Worm (Caenorhabditis elegans): ENCODE results near the gene kin-20.

The kin-20 gene

ce11 chrX:15297396-15297827 is 19.8 kb upstream of the kin-20 start:
- TF ChIP-seq lsy-12 (tag; optimal IDR thresholded peaks at IDR 0.05) (peak; percentile 71), nhr-77 (tag; optimal IDR thresholded peaks at IDR 0.05) (peak; percentile 53), nhr-43 (tag; optimal IDR thresholded peaks at IDR 0.05; ENCODE audit: poor library complexity, severe bottlenecking) (peak; percentile 45), pqm-1 (tag; optimal IDR thresholded peaks at IDR 0.05) (peak; percentile 25), snpc-4 (tag; optimal IDR thresholded peaks at IDR 0.05) (peak; percentile 28), egl-27 (tag; optimal IDR thresholded peaks at IDR 0.05) (peak; percentile 7), hmg-11 (tag; optimal IDR thresholded peaks at IDR 0.05) (no peak), tbx-2 (tag; optimal IDR thresholded peaks at IDR 0.05) (peak; percentile 7), elt-2 (tag; optimal IDR thresholded peaks at IDR 0.05) (peak; percentile 36), lin-15B (tag; optimal IDR thresholded peaks at IDR 0.05) (no peak), aly-2 (tag; optimal IDR thresholded peaks at IDR 0.05) (no peak), nhr-23 (tag; optimal IDR thresholded peaks at IDR 0.05) (peak; percentile 36), nhr-25 (tag; optimal IDR thresholded peaks at IDR 0.05) (peak; percentile 15), nfya-1 (tag; optimal IDR thresholded peaks at IDR 0.05; ENCODE audit: insufficient read depth) (peak; percentile 11)

DNA sequence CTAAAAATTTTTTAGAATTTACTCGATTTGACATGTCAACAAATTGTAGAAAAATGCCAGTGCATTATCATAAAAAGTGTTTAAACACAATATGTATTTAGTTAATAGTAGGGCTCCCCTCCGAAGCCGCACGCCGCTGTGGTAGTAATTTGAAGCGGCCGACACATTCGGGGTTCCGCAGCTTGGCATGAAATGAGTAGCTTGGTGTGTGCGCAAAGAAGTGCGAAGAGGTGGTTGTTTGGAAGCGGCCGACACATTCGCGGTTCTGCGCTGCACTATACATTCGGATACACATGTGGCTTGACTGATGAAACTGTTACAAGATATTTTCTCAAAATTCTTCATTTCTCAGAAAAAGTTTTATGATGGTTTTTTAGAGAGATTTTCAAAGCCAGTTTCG is 8.0 kb upstream of the kin-20 start:
- TF ChIP-seq snpc-4 (tag; optimal IDR thresholded peaks at IDR 0.05) = peak; percentile 76
- no peak for TF ChIP-seq nhr-28 (tag; optimal IDR thresholded peaks at IDR 0.05)
- no peak for TF ChIP-seq mml-1 (tag; optimal IDR thresholded peaks at IDR 0.05)
- peak; percentile 18 for TF ChIP-seq lsy-12 (tag; optimal IDR thresholded peaks at IDR 0.05)
- no peak for TF ChIP-seq aly-2 (tag; optimal IDR thresholded peaks at IDR 0.05)
- TF ChIP-seq ama-1 (optimal IDR thresholded peaks at IDR 0.05) = no peak
- no peak for TF ChIP-seq lin-39 (tag; optimal IDR thresholded peaks at IDR 0.05)
- TF ChIP-seq ztf-11 (tag; optimal IDR thresholded peaks at IDR 0.05) = no peak
- no peak for TF ChIP-seq hmg-11 (tag; optimal IDR thresholded peaks at IDR 0.05)

DNA sequence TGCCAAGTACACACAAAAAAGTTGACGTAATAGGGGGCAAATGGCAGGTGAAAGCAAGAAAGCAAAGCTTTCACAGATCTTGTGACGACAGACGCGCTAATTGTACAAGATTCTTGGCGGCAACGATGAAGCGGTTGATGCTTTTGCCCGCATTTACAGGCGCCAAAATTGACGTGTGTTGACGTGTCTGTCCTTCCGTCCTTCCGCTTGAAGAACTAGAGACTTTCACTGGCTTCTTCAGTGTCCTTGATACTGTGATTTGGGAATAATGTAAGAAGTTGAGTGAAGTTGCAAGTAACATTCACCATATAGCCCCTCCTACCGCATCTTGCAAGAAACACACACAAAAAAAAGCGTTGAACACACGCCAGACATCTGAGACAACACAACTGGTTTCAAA is 6.2 kb upstream of the kin-20 start, which contains the start of gene jud-4:
Gene jud-4, plus strand, starts transcription at position 376 of the 400 bp plus-strand sequence.
- TF ChIP-seq nhr-25 (tag; optimal IDR thresholded peaks at IDR 0.05) = peak; percentile 93
- no peak for TF ChIP-seq pqm-1 (tag; optimal IDR thresholded peaks at IDR 0.05)

- TF ChIP-seq egl-5 (tag; optimal IDR thresholded peaks at IDR 0.05) = peak; percentile 24
- peak; percentile 30 for TF ChIP-seq hmg-11 (tag; optimal IDR thresholded peaks at IDR 0.05)
- no peak for TF ChIP-seq lsy-12 (tag; optimal IDR thresholded peaks at IDR 0.05)
- peak; percentile 63 for TF ChIP-seq nhr-23 (tag; optimal IDR thresholded peaks at IDR 0.05)
- TF ChIP-seq nhr-25 (tag; optimal IDR thresholded peaks at IDR 0.05) = peak; percentile 60
- TF ChIP-seq egl-27 (tag; optimal IDR thresholded peaks at IDR 0.05) = peak; percentile 4
- peak; percentile 45 for TF ChIP-seq nfya-1 (tag; optimal IDR thresholded peaks at IDR 0.05; ENCODE audit: insufficient read depth)
- no peak for TF ChIP-seq daf-12 (tag; optimal IDR thresholded peaks at IDR 0.05)
- peak; percentile 33 for TF ChIP-seq elt-2 (tag; optimal IDR thresholded peaks at IDR 0.05)
- peak; percentile 88 for TF ChIP-seq lin-39 (tag; optimal IDR thresholded peaks at IDR 0.05)
- peak; percentile 79 for TF ChIP-seq pha-4 (tag; optimal IDR thresholded peaks at IDR 0.05)
- TF ChIP-seq pqm-1 (tag; optimal IDR thresholded peaks at IDR 0.05) = peak; percentile 23
- no peak for TF ChIP-seq ceh-28 (tag; optimal IDR thresholded peaks at IDR 0.05)
Observed at ce11 chrX:15281248-15281647, 3.7 kb upstream of the kin-20 start.

DNA sequence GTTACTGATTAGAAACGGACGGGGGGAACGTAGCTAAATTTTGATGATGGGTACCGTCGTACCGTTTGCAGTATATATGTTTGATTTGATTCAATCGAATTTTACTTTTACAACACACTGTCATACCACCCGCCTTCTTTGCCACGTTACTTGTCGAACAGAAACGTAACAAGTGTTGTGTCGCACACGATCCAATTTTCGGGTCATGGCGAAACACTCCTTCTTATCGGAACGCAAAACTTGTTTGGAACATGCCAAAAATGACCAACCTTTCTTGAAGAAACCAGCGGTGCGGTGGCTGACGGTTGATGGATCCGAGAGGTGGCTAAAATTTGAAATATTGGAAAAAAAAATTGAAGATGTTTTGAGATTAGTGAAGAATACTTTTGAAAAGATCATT is 2.8 kb upstream of the kin-20 start:
- TF ChIP-seq nhr-25 (tag; optimal IDR thresholded peaks at IDR 0.05) = peak; percentile 68
- TF ChIP-seq pha-4 (tag; optimal IDR thresholded peaks at IDR 0.05) = no peak
- TF ChIP-seq nhr-23 (tag; optimal IDR thresholded peaks at IDR 0.05) = peak; percentile 62

DNA sequence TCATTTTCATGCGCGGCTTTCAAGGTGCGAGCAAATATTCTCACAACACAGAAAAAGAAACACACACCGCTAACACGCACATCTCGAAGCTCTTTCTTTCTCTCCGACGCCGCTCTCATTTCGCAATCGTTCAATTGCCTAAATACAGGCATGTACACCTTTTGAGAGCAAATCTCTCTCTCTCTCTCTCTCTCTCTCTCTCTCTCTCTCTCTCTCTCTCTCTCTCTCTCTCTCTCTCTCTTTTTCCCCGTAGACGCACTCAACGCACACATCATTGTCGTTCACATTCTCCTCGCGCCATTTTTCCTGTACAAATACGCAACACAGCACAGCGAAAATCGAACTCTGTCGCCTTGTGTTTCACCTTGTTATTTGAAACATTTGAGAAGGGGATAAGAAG is 1.7 kb upstream of the kin-20 start:
- no peak for TF ChIP-seq nhr-237 (tag; optimal IDR thresholded peaks at IDR 0.05)
- no peak for TF ChIP-seq aly-2 (tag; optimal IDR thresholded peaks at IDR 0.05)
- no peak for TF ChIP-seq nhr-11 (tag; optimal IDR thresholded peaks at IDR 0.05)
- no peak for TF ChIP-seq sea-2 (GFP tag; optimal IDR thresholded peaks at IDR 0.05)
- no peak for TF ChIP-seq ztf-11 (tag; optimal IDR thresholded peaks at IDR 0.05)
- no peak for TF ChIP-seq nfya-1 (tag; optimal IDR thresholded peaks at IDR 0.05; ENCODE audit: insufficient read depth)
- peak; percentile 80 for TF ChIP-seq pha-4 (tag; optimal IDR thresholded peaks at IDR 0.05)
- no peak for TF ChIP-seq unc-39 (tag; optimal IDR thresholded peaks at IDR 0.05)
- no peak for TF ChIP-seq lsy-12 (tag; optimal IDR thresholded peaks at IDR 0.05)
- no peak for TF ChIP-seq ceh-9 (tag; optimal IDR thresholded peaks at IDR 0.05)
- TF ChIP-seq ZK546.5 (tag; optimal IDR thresholded peaks at IDR 0.05) = no peak
- no peak for TF ChIP-seq zag-1 (tag; optimal IDR thresholded peaks at IDR 0.05)
- TF ChIP-seq nhr-28 (tag; optimal IDR thresholded peaks at IDR 0.05) = no peak
- TF ChIP-seq nhr-43 (tag; optimal IDR thresholded peaks at IDR 0.05; ENCODE audit: poor library complexity, severe bottlenecking) = no peak
- TF ChIP-seq mml-1 (tag; optimal IDR thresholded peaks at IDR 0.05) = no peak
- TF ChIP-seq ceh-82 (tag; optimal IDR thresholded peaks at IDR 0.05) = no peak
- no peak for TF ChIP-seq snpc-4 (tag; optimal IDR thresholded peaks at IDR 0.05)
- TF ChIP-seq elt-1 (tag; optimal IDR thresholded peaks at IDR 0.05) = no peak
- TF ChIP-seq unc-62 (GFP tag; optimal IDR thresholded peaks at IDR 0.05) = no peak
- no peak for TF ChIP-seq R02D3.7 (tag; optimal IDR thresholded peaks at IDR 0.05)
- TF ChIP-seq fkh-2 (tag; optimal IDR thresholded peaks at IDR 0.05) = no peak
- no peak for TF ChIP-seq nhr-12 (tag; optimal IDR thresholded peaks at IDR 0.05)
- TF ChIP-seq lin-39 (tag; optimal IDR thresholded peaks at IDR 0.05) = no peak
- no peak for TF ChIP-seq egl-27 (tag; optimal IDR thresholded peaks at IDR 0.05)
- TF ChIP-seq nhr-67 (tag; optimal IDR thresholded peaks at IDR 0.05) = no peak
- no peak for TF ChIP-seq nhr-76 (tag; optimal IDR thresholded peaks at IDR 0.05)
- no peak for TF ChIP-seq nhr-23 (tag; optimal IDR thresholded peaks at IDR 0.05)
- TF ChIP-seq nhr-25 (tag; optimal IDR thresholded peaks at IDR 0.05) = peak; percentile 23
- TF ChIP-seq pqm-1 (tag; optimal IDR thresholded peaks at IDR 0.05) = no peak
- TF ChIP-seq ceh-28 (tag; optimal IDR thresholded peaks at IDR 0.05) = no peak
- TF ChIP-seq hmg-11 (tag; optimal IDR thresholded peaks at IDR 0.05) = no peak
- no peak for TF ChIP-seq ztf-4 (tag; optimal IDR thresholded peaks at IDR 0.05)
